Worm (Caenorhabditis elegans): ENCODE data around the gene sdz-12.

The sdz-12 gene

DNA sequence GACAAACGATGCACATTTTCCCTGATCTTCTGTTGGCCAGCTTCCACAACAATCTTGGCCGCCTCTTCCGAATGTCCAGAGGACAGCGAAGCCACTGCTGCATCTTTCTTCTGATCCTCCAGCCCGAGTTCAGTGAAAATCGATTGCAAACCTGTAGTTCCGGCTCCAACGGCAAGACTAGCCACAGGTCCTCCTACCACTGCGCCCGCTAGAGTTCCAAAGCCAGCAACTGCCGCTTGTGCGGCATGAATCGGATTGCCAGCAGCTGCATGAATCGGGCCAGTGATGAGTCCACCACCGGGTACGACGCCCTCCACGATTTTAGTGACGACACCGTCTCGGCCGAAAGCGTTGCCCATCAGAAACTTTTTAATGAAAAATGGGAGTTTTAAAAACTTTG is 43.3 kb downstream of the sdz-12 start, which contains the start of gene ifas-1:
TSS of gene ifas-1 (minus strand) at position 387 of the 400 bp plus-strand sequence.
- TF ChIP-seq lin-29 (GFP tag; IDR thresholded peaks at IDR 0.05) (no peak), set-16 (GFP tag; IDR thresholded peaks at IDR 0.05) (peak; percentile 70)

DNA sequence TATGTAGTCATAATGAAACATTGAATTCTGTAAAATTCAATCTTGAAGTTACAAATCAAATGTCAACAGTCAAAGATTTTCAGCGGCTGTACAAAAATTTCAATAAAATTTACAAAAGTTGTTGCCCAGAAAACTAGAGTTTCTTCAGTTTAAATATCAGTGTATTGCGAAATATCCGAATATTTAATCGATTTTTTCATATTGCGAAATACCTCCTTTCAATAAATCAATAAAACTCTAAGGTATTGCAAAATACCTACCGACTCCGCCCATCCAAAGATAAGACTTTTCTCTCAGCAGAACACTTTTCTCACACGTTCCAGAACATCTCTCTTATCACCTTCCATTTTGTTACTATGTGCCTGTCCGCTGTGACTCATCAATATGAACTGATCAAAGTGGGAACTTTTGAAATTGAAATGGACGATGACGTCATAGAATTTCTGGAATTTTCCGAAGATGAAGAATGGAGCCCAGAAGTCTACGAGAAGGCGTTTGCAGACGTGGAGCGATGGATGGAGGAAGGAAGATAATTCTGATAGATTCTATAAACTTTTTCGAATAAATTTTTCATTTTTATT is 47.0 kb downstream of the sdz-12 start:
- TF ChIP-seq unc-62 (GFP tag; optimal IDR thresholded peaks at IDR 0.05 in 1 of 2) (no peak), unc-62 (tag; optimal IDR thresholded peaks at IDR 0.05) (no peak), F26F4.8 (GFP tag; conservative IDR thresholded peaks at IDR 0.05) (no peak), pqm-1 (tag; optimal IDR thresholded peaks at IDR 0.05) (peak; percentile 5), dmd-6 (GFP tag; IDR thresholded peaks at IDR 0.05) (peak; percentile 42; the same call in 1 of the 2 replicates), daf-16 (GFP tag; optimal IDR thresholded peaks at IDR 0.05) (no peak), daf-16 (tag; optimal IDR thresholded peaks at IDR 0.05) (peak; percentile 21), ceh-28 (tag; optimal IDR thresholded peaks at IDR 0.05) (peak; percentile 40)

DNA sequence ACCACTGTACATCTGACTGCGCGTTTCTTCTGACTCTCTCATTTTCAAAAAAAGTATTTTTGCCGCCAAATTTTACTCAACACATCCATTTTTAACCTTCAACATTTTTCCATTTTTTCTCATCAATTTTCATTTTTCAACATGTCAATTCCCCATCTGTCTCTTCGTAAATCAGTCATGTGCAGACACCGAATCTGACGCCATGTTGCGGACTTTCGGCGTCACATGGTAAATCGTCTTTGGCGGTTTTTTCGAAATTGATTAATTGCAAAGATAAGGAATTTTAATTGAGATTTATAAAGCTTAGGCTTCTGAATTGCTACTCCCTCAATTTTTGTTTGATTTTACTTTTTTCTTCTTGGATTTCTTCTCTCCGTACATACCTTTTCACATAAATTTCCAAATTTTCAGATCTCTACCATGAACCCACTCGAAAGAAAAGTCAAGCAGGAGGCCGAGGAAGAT is 48.8 kb downstream of the sdz-12 start, which contains the start of gene F19B10.1:
TSS of gene F19B10.1 (plus strand) at position 415 of the 465 bp plus-strand sequence.
- no peak for TF ChIP-seq mdt-29 (GFP tag; IDR thresholded peaks at IDR 0.05)
- peak in 1 of 2 experiments; percentile 66 for TF ChIP-seq mdl-1 (tag; optimal IDR thresholded peaks at IDR 0.05)
- TF ChIP-seq set-16 (GFP tag; IDR thresholded peaks at IDR 0.05): no peak
- TF ChIP-seq mes-2 (tag; optimal IDR thresholded peaks at IDR 0.05; ENCODE audit: poor library complexity, severe bottlenecking): peak; percentile 86
- TF ChIP-seq R02D3.7 (tag; optimal IDR thresholded peaks at IDR 0.05): peak; percentile 45
- no peak for TF ChIP-seq T26A8.4 (GFP tag; IDR thresholded peaks at IDR 0.05)
- TF ChIP-seq duxl-1 (tag; optimal IDR thresholded peaks at IDR 0.05; ENCODE audit: poor library complexity): peak; percentile 85
- peak; percentile 3 for TF ChIP-seq pqm-1 (tag; optimal IDR thresholded peaks at IDR 0.05)
- TF ChIP-seq dve-1 (tag; optimal IDR thresholded peaks at IDR 0.05; ENCODE audit: insufficient read depth): no peak
- TF ChIP-seq hlh-30 (tag; optimal IDR thresholded peaks at IDR 0.05; ENCODE audit: insufficient read depth): peak; percentile 100
- TF ChIP-seq nhr-77 (tag; optimal IDR thresholded peaks at IDR 0.05): peak; percentile 8
- TF ChIP-seq nhr-48 (tag; optimal IDR thresholded peaks at IDR 0.05): no peak
- no peak for TF ChIP-seq zfp-2 (tag; optimal IDR thresholded peaks at IDR 0.05)
- no peak for TF ChIP-seq ZK546.5 (tag; optimal IDR thresholded peaks at IDR 0.05)
- peak; percentile 24; the same call in 1 of the 2 replicates for TF ChIP-seq ceh-20 (GFP tag; IDR thresholded peaks at IDR 0.05)
- no peak for TF ChIP-seq F26F4.8 (GFP tag; conservative IDR thresholded peaks at IDR 0.05)
- peak; percentile 63 for TF ChIP-seq mxl-3 (GFP tag; optimal IDR thresholded peaks at IDR 0.05)
- TF ChIP-seq nhr-41 (GFP tag; IDR thresholded peaks at IDR 0.05): no peak
- TF ChIP-seq nhr-28 (tag; optimal IDR thresholded peaks at IDR 0.05): peak; percentile 71
- TF ChIP-seq dmd-6 (GFP tag; IDR thresholded peaks at IDR 0.05): peak; percentile 63
- TF ChIP-seq dpl-1 (GFP tag; optimal IDR thresholded peaks at IDR 0.05): peak; percentile 93
- no peak for TF ChIP-seq spr-1 (tag; optimal IDR thresholded peaks at IDR 0.05)
- no peak for TF ChIP-seq nhr-237 (tag; optimal IDR thresholded peaks at IDR 0.05)
- TF ChIP-seq lsy-2 (tag; optimal IDR thresholded peaks at IDR 0.05): no peak
- TF ChIP-seq nhr-25 (tag; optimal IDR thresholded peaks at IDR 0.05; ENCODE audit: borderline replicate concordance, insufficient read depth): peak; percentile 9
- no peak for TF ChIP-seq F37D6.2 (tag; optimal IDR thresholded peaks at IDR 0.05)
- peak; percentile 41 for TF ChIP-seq lin-13 (GFP tag; optimal IDR thresholded peaks at IDR 0.05)
- TF ChIP-seq unc-62 (GFP tag; optimal IDR thresholded peaks at IDR 0.05 in 1 of 2): peak in 1 of 2 experiments; percentile 79
- no peak for TF ChIP-seq unc-62 (tag; optimal IDR thresholded peaks at IDR 0.05)
- peak; percentile 74 for TF ChIP-seq hlh-11 (tag; optimal IDR thresholded peaks at IDR 0.05)

All from whole organism, L4 larva.